Fruit fly (Drosophila melanogaster): ENCODE results near the gene CG31223.

- TF ChIP-seq OdsH (GFP tag; optimal IDR thresholded peaks at IDR 0.05) (no peak), CG10669 (GFP tag; optimal IDR thresholded peaks at IDR 0.05) (no peak), Smox (GFP tag; optimal IDR thresholded peaks at IDR 0.05) (no peak), CG8632 (GFP tag; optimal IDR thresholded peaks at IDR 0.05) (no peak), Hr39 (GFP tag; optimal IDR thresholded peaks at IDR 0.05) (no peak), CG6163 (GFP tag; IDR thresholded peaks at IDR 0.05) (no peak), Lpt (GFP tag; optimal IDR thresholded peaks at IDR 0.05) (no peak), CG16779 (tag; optimal IDR thresholded peaks at IDR 0.05) (no peak), CG11902 (GFP tag; optimal IDR thresholded peaks at IDR 0.05) (no peak), CG11762 (GFP tag; optimal IDR thresholded peaks at IDR 0.05; ENCODE audit: insufficient read depth) (no peak), CG34406 (GFP tag; optimal IDR thresholded peaks at IDR 0.05) (no peak), Gug (GFP tag; IDR thresholded peaks at IDR 0.05) (no peak)
These were observed 39.8 kb downstream of the CG31223 start, which contains the start of gene TotA for dm6 chr3R:20870736-20871135.
